Worm (Caenorhabditis elegans) whole organism, midembryonic: ENCODE data around the gene C05G5.3.

ENCODE experiments used
- T22C8.4 ChIP-seq: fragments of 200-800 bp; sonication (Bioruptor generic); IDR thresholded peaks from 2 replicates; pipeline ENCODE4 v1.3.6; 2022; ENCODE audit warnings: missing genetic modification characterization, missing compliant biosample characterization
- flt-1 ChIP-seq: fragments of 200-800 bp; sonication (Bioruptor generic); IDR thresholded peaks from 2 replicates; pipeline ENCODE4 v1.3.6; 2022; ENCODE audit warnings: missing genetic modification characterization, missing compliant biosample characterization
- klf-2 ChIP-seq: fragments of 200-800 bp; sonication (Bioruptor generic); conservative IDR thresholded peaks from 2 replicates; pipeline ENCODE4 v1.3.6; 2022; ENCODE audit warnings: missing genetic modification reagents, missing genetic modification characterization, missing compliant biosample characterization
- med-1 ChIP-seq: sonication (generic microtip); optimal IDR thresholded peaks from 2 replicates; lab custom pipeline; 2017; ENCODE audit warnings: missing genetic modification characterization, mild to moderate bottlenecking, missing compliant biosample characterization, antibody characterized with exemption, missing genetic modification reagents; ENCODE audit not compliant: insufficient read depth
- ref-1 ChIP-seq: fragments of 200-800 bp; sonication (Bioruptor generic); conservative IDR thresholded peaks from 2 replicates; pipeline ENCODE4 v1.3.6; 2022; ENCODE audit warnings: missing genetic modification reagents, missing genetic modification characterization, missing compliant biosample characterization
- tab-1 ChIP-seq: fragments of 200-800 bp; sonication (Bioruptor generic); IDR thresholded peaks from 2 replicates; pipeline ENCODE4 v1.3.6; 2022; ENCODE audit warnings: missing genetic modification characterization, missing compliant biosample characterization
- ztf-23 ChIP-seq: fragments of 200-800 bp; sonication (Bioruptor generic); IDR thresholded peaks from 2 replicates; pipeline ENCODE4 v1.3.6; 2022; ENCODE audit warnings: missing genetic modification reagents, missing genetic modification characterization, missing compliant biosample characterization
- ztf-29 ChIP-seq: fragments of 200-800 bp; sonication (Bioruptor generic); IDR thresholded peaks from 2 replicates; pipeline ENCODE4 v1.3.6; 2022; ENCODE audit warnings: missing genetic modification reagents, missing genetic modification characterization, missing compliant biosample characterization

DNA sequence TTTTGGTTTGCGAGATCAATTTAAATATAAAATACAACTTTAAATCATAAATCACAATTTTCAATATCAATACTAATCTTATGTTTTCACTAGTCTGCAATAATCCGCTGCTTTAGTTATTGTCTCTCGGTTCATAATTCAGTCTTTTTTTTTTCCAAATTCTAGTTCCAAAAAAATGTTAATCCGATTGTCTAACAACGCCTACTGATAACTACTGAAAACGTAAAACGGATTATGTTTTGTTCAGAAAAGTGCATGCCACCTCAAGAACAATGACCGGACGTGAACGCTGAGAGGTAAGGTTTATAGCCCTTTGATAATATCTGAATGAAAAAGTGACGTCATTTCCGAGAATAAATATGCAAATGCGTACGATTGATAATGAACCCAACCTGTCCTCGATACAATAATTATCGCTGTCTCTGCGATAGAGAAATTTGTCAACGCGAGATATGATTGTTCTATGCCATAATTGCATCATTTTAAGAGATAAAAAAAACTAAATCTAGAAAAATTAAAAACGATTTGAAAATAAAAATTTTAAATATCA lies 41.5 kb upstream of the C05G5.3 start, which contains the start of gene sprr-2:
- no peak for TF ChIP-seq ztf-29
- no peak for TF ChIP-seq klf-2 (GFP tag; lab: Robert Waterston, UW)
- no peak for TF ChIP-seq ref-1 (GFP tag; lab: Robert Waterston, UW)
- TF ChIP-seq ztf-23 = no peak
- TF ChIP-seq T22C8.4 (GFP tag; lab: Robert Waterston, UW) = no peak
- no peak for TF ChIP-seq tab-1 (GFP tag; lab: Robert Waterston, UW)
- no peak for TF ChIP-seq flt-1 (GFP tag; lab: Robert Waterston, UW)
- no peak for TF ChIP-seq med-1
